Fruit fly (Drosophila melanogaster) whole organism: ENCODE data around the gene Osi16.

Experiments used
- CG8478 ChIP-seq: fragments of >200 bp; optimal IDR thresholded peaks from 2 replicates; lab custom pipeline; 2018; ENCODE audit warnings: inconsistent platforms
- psq ChIP-seq: fragments of >200 bp; optimal IDR thresholded peaks from 2 replicates; lab custom pipeline; 2017
- usp ChIP-seq: fragments of >200 bp; optimal IDR thresholded peaks from 2 replicates; lab custom pipeline; 2017; ENCODE audit warnings: missing biosample characterization, missing genetic modification characterization, mixed read lengths

- TF ChIP-seq usp (GFP tag; lab: Kevin White, UChicago) (no peak), CG8478 (lab: Kevin White, UChicago) (no peak), psq (lab: Kevin White, UChicago) (no peak)
These were observed 3.7 kb upstream of the Osi16 start, which contains the start of gene Osi15 for dm6 chr3R:6301257-6301839.
